Fruit fly (Drosophila melanogaster) whole organism, embryonic: ENCODE measurements around the gene Spase12.

Experiments
- Awh ChIP-seq: fragments of 200-800 bp; sonication (Bioruptor generic); IDR thresholded peaks from 2 replicates; pipeline ENCODE4, ENCODE4 v1.3.6; 2022; ENCODE audit warnings: missing biosample characterization, missing genetic modification characterization
- CG10209 ChIP-seq: fragments of 200-800 bp; sonication (Bioruptor generic); optimal IDR thresholded peaks from 3 replicates; lab custom pipeline; 2017; ENCODE audit warnings: missing biosample characterization, mild to moderate bottlenecking, missing genetic modification characterization, missing genetic modification reagents
- CG10321 ChIP-seq: fragments of 200-800 bp; sonication (Bioruptor generic); IDR thresholded peaks from 2 replicates; pipeline ENCODE4 v1.3.6; 2022; ENCODE audit warnings: missing biosample characterization, missing genetic modification characterization
- CG11398 ChIP-seq: fragments of 200-800 bp; sonication (Bioruptor generic); optimal IDR thresholded peaks from 2 replicates; lab custom pipeline; 2016; ENCODE audit warnings: missing biosample characterization, missing genetic modification characterization
- CG12104 ChIP-seq: fragments of 200-800 bp; sonication (Bioruptor generic); optimal IDR thresholded peaks from 3 replicates; lab custom pipeline; 2016; ENCODE audit warnings: missing biosample characterization, missing genetic modification characterization
- CG12219 ChIP-seq: fragments of 200-800 bp; sonication (Bioruptor generic); optimal IDR thresholded peaks from 3 replicates; lab custom pipeline; 2018; ENCODE audit warnings: missing biosample characterization, mild to moderate bottlenecking, missing genetic modification characterization
- CG12659 ChIP-seq: fragments of 200-800 bp; sonication (Bioruptor generic); optimal IDR thresholded peaks from 3 replicates; lab custom pipeline; 2017; ENCODE audit warnings: mild to moderate bottlenecking, missing biosample characterization, missing genetic modification reagents, missing genetic modification characterization
- CG13287 ChIP-seq: fragments of 200-800 bp; sonication (Bioruptor generic); IDR thresholded peaks from 2 replicates; pipeline ENCODE4 v1.3.6; 2022; ENCODE audit warnings: missing biosample characterization, missing genetic modification characterization; ENCODE audit not compliant: partially characterized antibody
- CG1832 ChIP-seq: fragments of 200-800 bp; sonication (Bioruptor generic); optimal IDR thresholded peaks from 2 replicates; lab custom pipeline; 2017; ENCODE audit warnings: missing biosample characterization, mild to moderate bottlenecking, missing genetic modification characterization, inconsistent platforms
- CG2120 ChIP-seq: fragments of 200-800 bp; sonication (Bioruptor generic); optimal IDR thresholded peaks from 3 replicates; lab custom pipeline; 2016; ENCODE audit warnings: missing biosample characterization, missing genetic modification characterization
- CG30020 ChIP-seq: fragments of 200-800 bp; optimal IDR thresholded peaks from 2 replicates; lab custom pipeline; 2019; ENCODE audit warnings: missing biosample characterization, mild to moderate bottlenecking, missing genetic modification characterization, moderate library complexity
- CG3065 ChIP-seq: fragments of 200-800 bp; sonication (Bioruptor generic); optimal IDR thresholded peaks from 2 replicates; lab custom pipeline; 2016; ENCODE audit warnings: missing biosample characterization, missing genetic modification characterization
- CG32532 ChIP-seq: fragments of 200-800 bp; sonication (Bioruptor generic); IDR thresholded peaks from 2 replicates; pipeline ENCODE4 v1.3.6; 2022; ENCODE audit warnings: missing biosample characterization, missing genetic modification characterization
- CG32772 ChIP-seq: fragments of 200-800 bp; sonication (Bioruptor generic); IDR thresholded peaks from 2 replicates; pipeline ENCODE4 v1.3.6; 2022; ENCODE audit warnings: missing biosample characterization, missing genetic modification characterization
- CG34376 ChIP-seq: fragments of 200-800 bp; sonication (Bioruptor generic); optimal IDR thresholded peaks from 2 replicates; lab custom pipeline; 2018; ENCODE audit warnings: missing biosample characterization, mild to moderate bottlenecking, missing genetic modification characterization
- CG4360 ChIP-seq: fragments of 200-800 bp; sonication (Bioruptor generic); IDR thresholded peaks from 2 replicates; pipeline ENCODE4 v1.3.6; 2022; ENCODE audit warnings: missing biosample characterization, missing genetic modification characterization
- CG4730 ChIP-seq: fragments of 200-800 bp; sonication (Bioruptor generic); IDR thresholded peaks from 2 replicates; pipeline ENCODE4 v1.3.6; 2022; ENCODE audit warnings: missing biosample characterization, missing genetic modification characterization
- CG5180 ChIP-seq: fragments of 200-800 bp; sonication (Bioruptor generic); optimal IDR thresholded peaks from 3 replicates; lab custom pipeline; 2017; ENCODE audit warnings: missing biosample characterization, missing genetic modification characterization, mild to moderate bottlenecking, moderate library complexity, missing genetic modification reagents
- CG6683 ChIP-seq: fragments of 200-800 bp; sonication (Bioruptor generic); optimal IDR thresholded peaks from 2 replicates; lab custom pipeline; 2017; ENCODE audit warnings: missing biosample characterization, mild to moderate bottlenecking, missing genetic modification characterization, missing genetic modification reagents
- CG8359 ChIP-seq: fragments of 200-800 bp; sonication (Bioruptor generic); optimal IDR thresholded peaks from 2 replicates; lab custom pipeline; 2017; ENCODE audit warnings: missing biosample characterization, mild to moderate bottlenecking, missing genetic modification characterization, borderline replicate concordance
- Dp ChIP-seq: fragments of 200-800 bp; sonication (Bioruptor generic); optimal IDR thresholded peaks from 2 replicates; lab custom pipeline; 2018; ENCODE audit warnings: missing biosample characterization, mild to moderate bottlenecking, missing genetic modification characterization, moderate library complexity
- E2f2 ChIP-seq: fragments of 200-800 bp; sonication (Bioruptor generic); IDR thresholded peaks from 2 replicates; pipeline ENCODE4 v1.3.6; 2022; ENCODE audit warnings: missing biosample characterization, missing genetic modification characterization
- Fer3 ChIP-seq: fragments of 200-800 bp; sonication (Bioruptor generic); optimal IDR thresholded peaks from 2 replicates; lab custom pipeline; 2018; ENCODE audit warnings: missing biosample characterization, mild to moderate bottlenecking, missing genetic modification characterization, moderate library complexity
- HLHmδ ChIP-seq: fragments of 200-800 bp; sonication (Bioruptor generic); optimal IDR thresholded peaks from 2 replicates; lab custom pipeline; 2018; ENCODE audit warnings: missing biosample characterization, mild to moderate bottlenecking, missing genetic modification characterization, moderate library complexity
- Hand ChIP-seq: fragments of 200-800 bp; sonication (Bioruptor generic); optimal IDR thresholded peaks from 2 replicates; lab custom pipeline; 2017; ENCODE audit warnings: mild to moderate bottlenecking, missing biosample characterization, missing genetic modification reagents, missing genetic modification characterization
- Hey ChIP-seq: fragments of 200-800 bp; sonication (Bioruptor generic); optimal IDR thresholded peaks from 3 replicates; lab custom pipeline; 2018; ENCODE audit warnings: missing biosample characterization, mild to moderate bottlenecking, missing genetic modification characterization
- Hmr ChIP-seq: fragments of 200-800 bp; sonication (Bioruptor generic); optimal IDR thresholded peaks from 3 replicates; lab custom pipeline; 2017; ENCODE audit warnings: mild to moderate bottlenecking, missing biosample characterization, missing genetic modification reagents, missing genetic modification characterization
- Lhr ChIP-seq: fragments of 200-800 bp; sonication (Bioruptor generic); optimal IDR thresholded peaks from 3 replicates; lab custom pipeline; 2017; ENCODE audit warnings: mild to moderate bottlenecking, missing biosample characterization, missing genetic modification reagents, missing genetic modification characterization
- Med ChIP-seq: fragments of 200-800 bp; sonication (Bioruptor generic); peaks from one replicate; lab custom pipeline; 2016; ENCODE audit warnings: missing biosample characterization, missing genetic modification characterization, mild to moderate bottlenecking, inconsistent platforms, moderate library complexity
- Neu2 ChIP-seq: fragments of 200-800 bp; sonication (Bioruptor generic); optimal IDR thresholded peaks from 3 replicates; lab custom pipeline; 2016; ENCODE audit warnings: missing biosample characterization, missing genetic modification characterization, borderline replicate concordance
- Poxn ChIP-seq: fragments of 200-800 bp; sonication (Bioruptor generic); IDR thresholded peaks from 2 replicates; pipeline ENCODE4 v1.3.6; 2022; ENCODE audit warnings: missing biosample characterization, missing genetic modification characterization
- Ssrp ChIP-seq: fragments of 200-800 bp; sonication (Bioruptor generic); optimal IDR thresholded peaks from 2 replicates; lab custom pipeline; 2018; ENCODE audit warnings: missing biosample characterization, mild to moderate bottlenecking, missing genetic modification characterization, moderate library complexity
- Tbp ChIP-seq: fragments of >200 bp; optimal IDR thresholded peaks from 2 replicates; lab custom pipeline; 2018; ENCODE audit warnings: missing biosample characterization, missing genetic modification characterization
- abd-A ChIP-seq: fragments of 200-800 bp; sonication (Bioruptor generic); optimal IDR thresholded peaks from 3 replicates; lab custom pipeline; 2019; ENCODE audit warnings: missing biosample characterization, mild to moderate bottlenecking, missing genetic modification characterization, moderate library complexity
- az2 ChIP-seq: fragments of 200-800 bp; sonication (Bioruptor generic); optimal IDR thresholded peaks from 3 replicates; lab custom pipeline; 2016; ENCODE audit warnings: missing biosample characterization, missing genetic modification characterization
- br ChIP-seq: fragments of >200 bp; optimal IDR thresholded peaks from 2 replicates; lab custom pipeline; 2017
- disco-r ChIP-seq: fragments of 200-800 bp; sonication (Bioruptor generic); optimal IDR thresholded peaks from 2 replicates; lab custom pipeline; 2016; ENCODE audit warnings: missing biosample characterization, missing genetic modification characterization
- fd96Cb ChIP-seq: fragments of 200-800 bp; sonication (Bioruptor generic); optimal IDR thresholded peaks from 2 replicates; lab custom pipeline; 2018; ENCODE audit warnings: missing biosample characterization, mild to moderate bottlenecking, missing genetic modification characterization, moderate library complexity
- gem ChIP-seq: fragments of 200-800 bp; sonication (Bioruptor generic); optimal IDR thresholded peaks from 2 replicates; lab custom pipeline; 2019; ENCODE audit warnings: missing biosample characterization, mild to moderate bottlenecking, missing genetic modification characterization, moderate library complexity
- h ChIP-seq: fragments of >200 bp; optimal IDR thresholded peaks from 2 replicates; lab custom pipeline; 2017
- jigr1 ChIP-seq: fragments of 200-800 bp; sonication (Bioruptor generic); IDR thresholded peaks from 3 replicates; pipeline ENCODE4 v1.3.6; 2022; ENCODE audit warnings: missing biosample characterization, missing genetic modification characterization
- klu ChIP-seq: fragments of 200-800 bp; sonication (Bioruptor generic); IDR thresholded peaks from 2 replicates; pipeline ENCODE4 v1.3.6; 2022; ENCODE audit warnings: missing biosample characterization, missing genetic modification characterization
- lmd ChIP-seq: fragments of 200-800 bp; sonication (Bioruptor generic); IDR thresholded peaks from 2 replicates; pipeline ENCODE4 v1.3.6; 2022; ENCODE audit warnings: missing biosample characterization, missing genetic modification characterization
- lov ChIP-seq, 2 experiments: fragments of 200-800 bp in 1 of 2; fragments of >200 bp in 1 of 2; sonication (Bioruptor generic) in 1 of 2; IDR thresholded peaks in 1 of 2; optimal IDR thresholded peaks in 1 of 2; 2 replicates in 1 of 2; 3 replicates in 1 of 2; pipeline versions ENCODE4 v1.3.6 to Lab custom; 2017 to 2022; ENCODE audit warnings: missing biosample characterization in 1 of 2, missing genetic modification characterization in 1 of 2
- org-1 ChIP-seq: fragments of 200-800 bp; sonication (Bioruptor generic); optimal IDR thresholded peaks from 2 replicates; lab custom pipeline; 2017; ENCODE audit warnings: missing biosample characterization, missing genetic modification characterization
- otp ChIP-seq: fragments of 200-800 bp; sonication (Bioruptor generic); IDR thresholded peaks from 3 replicates; pipeline ENCODE4, ENCODE4 v1.3.6; 2022; ENCODE audit warnings: missing biosample characterization, missing genetic modification characterization
- pum ChIP-seq: fragments of 200-800 bp; sonication (Bioruptor generic); optimal IDR thresholded peaks from 2 replicates; lab custom pipeline; 2016; ENCODE audit warnings: missing biosample characterization, missing genetic modification characterization
- sd ChIP-seq: fragments of 200-800 bp; sonication (Bioruptor generic); optimal IDR thresholded peaks from 3 replicates; lab custom pipeline; 2018; ENCODE audit warnings: missing biosample characterization, mild to moderate bottlenecking, missing genetic modification characterization, moderate library complexity
- shn ChIP-seq: fragments of 200-800 bp; sonication (Bioruptor generic); optimal IDR thresholded peaks from 3 replicates; lab custom pipeline; 2016; ENCODE audit warnings: missing biosample characterization, missing genetic modification characterization
- trem ChIP-seq: fragments of 200-800 bp; optimal IDR thresholded peaks from 3 replicates; lab custom pipeline; 2019; ENCODE audit warnings: missing biosample characterization, mild to moderate bottlenecking, missing genetic modification characterization, moderate library complexity
- vnd ChIP-seq: fragments of 200-800 bp; sonication (Bioruptor generic); IDR thresholded peaks from 3 replicates; pipeline ENCODE4 v1.3.6; 2022; ENCODE audit warnings: missing biosample characterization, missing genetic modification characterization; ENCODE audit not compliant: partially characterized antibody
- vvl ChIP-seq: fragments of 200-800 bp; sonication (Bioruptor generic); IDR thresholded peaks from 2 replicates; pipeline ENCODE4 v1.3.6; 2022; ENCODE audit warnings: missing biosample characterization, missing genetic modification characterization

Spase12 gene

DNA sequence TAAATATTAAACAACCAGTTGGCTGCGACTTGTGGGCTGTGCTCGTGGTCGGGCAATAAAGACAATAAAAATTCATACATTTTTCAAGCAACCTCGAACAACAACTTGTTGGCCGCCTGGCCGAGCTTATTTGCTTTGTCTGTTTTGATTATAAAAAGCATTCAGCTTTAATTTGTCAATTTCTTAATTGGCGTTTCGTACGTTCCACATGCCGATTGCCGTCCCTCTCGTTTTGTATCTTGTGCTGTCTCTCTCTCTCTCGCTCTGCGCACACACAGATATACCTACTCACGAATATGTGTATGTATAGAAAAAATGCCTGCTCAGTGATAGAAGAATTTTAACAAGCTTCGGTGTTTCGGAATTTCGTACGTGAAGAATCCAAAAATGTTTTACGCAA lies 29.3 kb upstream of the Spase12 start (continued):
- no peak for TF ChIP-seq Hmr (GFP tag; lab: Kevin White, UChicago)
- TF ChIP-seq CG1832 (GFP tag; lab: Kevin White, UChicago) = peak; percentile 29
- no peak for TF ChIP-seq pum (GFP tag; lab: Kevin White, UChicago)
- no peak for TF ChIP-seq Neu2 (GFP tag; lab: Kevin White, UChicago)
- TF ChIP-seq CG12219 (GFP tag; lab: Kevin White, UChicago) = no peak
- no peak for TF ChIP-seq CG13287 (GFP tag; lab: Robert Waterston, UW)
- no peak for TF ChIP-seq CG34376 (GFP tag; lab: Kevin White, UChicago)
- no peak for TF ChIP-seq E2f2 (GFP tag; lab: Robert Waterston, UW)
- no peak for TF ChIP-seq gem (tag; lab: Kevin White, UChicago)
- no peak for TF ChIP-seq fd96Cb (tag; lab: Kevin White, UChicago)
- TF ChIP-seq CG10209 = no peak
- no peak for TF ChIP-seq CG12104 (GFP tag; lab: Kevin White, UChicago)
- peak; percentile 61 for TF ChIP-seq CG5180 (GFP tag; lab: Kevin White, UChicago)
- peak; percentile 69 for TF ChIP-seq sd (tag; lab: Kevin White, UChicago)
- no peak for TF ChIP-seq h (lab: Kevin White, UChicago)
- TF ChIP-seq CG30020 (tag; lab: Kevin White, UChicago) = no peak
- TF ChIP-seq CG8359 (GFP tag; lab: Kevin White, UChicago) = no peak
- no peak for TF ChIP-seq CG3065
- no peak for TF ChIP-seq Tbp
- no peak for TF ChIP-seq Ssrp
- no peak for TF ChIP-seq br (lab: Kevin White, UChicago)
- no peak for TF ChIP-seq Dp (GFP tag; lab: Kevin White, UChicago)
- no peak for TF ChIP-seq disco-r (GFP tag; lab: Kevin White, UChicago)
- TF ChIP-seq lov (optimal IDR thresholded peaks at IDR 0.05; lab: Kevin White, UChicago) = no peak
- no peak for TF ChIP-seq lov (GFP tag; IDR thresholded peaks at IDR 0.05; lab: Robert Waterston, UW)
- peak; percentile 63 for TF ChIP-seq abd-A (tag; lab: Kevin White, UChicago)
- no peak for TF ChIP-seq Hand (GFP tag; lab: Kevin White, UChicago)
- no peak for TF ChIP-seq Lhr
- TF ChIP-seq HLHmδ (GFP tag; lab: Kevin White, UChicago) = no peak
- TF ChIP-seq Hey (tag; lab: Kevin White, UChicago) = no peak
- TF ChIP-seq vnd (GFP tag; lab: Robert Waterston, UW) = no peak
- no peak for TF ChIP-seq CG4360 (GFP tag; lab: Robert Waterston, UW)
- no peak for TF ChIP-seq otp
- TF ChIP-seq CG2120 = no peak
- TF ChIP-seq trem (tag; lab: Kevin White, UChicago) = no peak
- TF ChIP-seq Poxn (GFP tag; lab: Robert Waterston, UW) = no peak
- TF ChIP-seq Med (GFP tag; lab: Kevin White, UChicago) = peak; percentile 28
- TF ChIP-seq CG11398 (GFP tag; lab: Kevin White, UChicago) = no peak
- TF ChIP-seq klu = no peak
- TF ChIP-seq CG10321 = peak; percentile 82
- no peak for TF ChIP-seq Fer3 (tag; lab: Kevin White, UChicago)
- no peak for TF ChIP-seq CG12659
- TF ChIP-seq az2 (GFP tag; lab: Kevin White, UChicago) = no peak
- no peak for TF ChIP-seq CG4730 (GFP tag; lab: Robert Waterston, UW)
- TF ChIP-seq CG6683 = no peak
- no peak for TF ChIP-seq org-1 (GFP tag; lab: Kevin White, UChicago)
- no peak for TF ChIP-seq shn (GFP tag; lab: Kevin White, UChicago)
- peak; percentile 73; the same call in 1 of the 2 replicates for TF ChIP-seq Awh (GFP tag; lab: Robert Waterston, UW)
- TF ChIP-seq vvl (GFP tag; lab: Robert Waterston, UW) = peak; percentile 33; the same call in 1 of the 2 replicates
- TF ChIP-seq lmd (GFP tag; lab: Robert Waterston, UW) = no peak
- no peak for TF ChIP-seq CG32532 (GFP tag; lab: Robert Waterston, UW)
- no peak for TF ChIP-seq jigr1 (GFP tag; lab: Robert Waterston, UW)
- TF ChIP-seq CG32772 (GFP tag; lab: Robert Waterston, UW) = no peak
